Worm (Caenorhabditis elegans): ENCODE data around the gene F10G7.10.

ce11 chrII:4710120-4710519 lies 15.9 kb downstream of the F10G7.10 start, which contains the start of gene tag-151:
- TF ChIP-seq ztf-11 (tag; optimal IDR thresholded peaks at IDR 0.05) (no peak), elt-1 (tag; optimal IDR thresholded peaks at IDR 0.05) (no peak), daf-12 (tag; optimal IDR thresholded peaks at IDR 0.05) (no peak), fkh-10 (GFP tag; optimal IDR thresholded peaks at IDR 0.05) (no peak)
